Worm (Caenorhabditis elegans) whole organism, L1 larva: ENCODE data around the gene cutl-29.

ENCODE experiments used
- alr-1 ChIP-seq: fragments of 200-800 bp; sonication (Bioruptor generic); optimal IDR thresholded peaks from 2 replicates; lab custom pipeline; 2018; ENCODE audit warnings: borderline replicate concordance, mild to moderate bottlenecking, missing genetic modification characterization, missing compliant biosample characterization
- ceh-82 ChIP-seq, 3 experiments: fragments of 150-350 bp in 1 of 3; sonication (generic microtip) in 2 of 3; optimal IDR thresholded peaks; 2 replicates each; lab custom pipeline; 2014 to 2017; ENCODE audit warnings: missing biosample characterization in 3 of 3, missing genetic modification characterization in 3 of 3
- isw-1 ChIP-seq: fragments of 200-800 bp; sonication (Bioruptor generic); IDR thresholded peaks from 2 replicates; pipeline ENCODE4 v1.3.6; 2022; ENCODE audit warnings: missing genetic modification characterization, missing compliant biosample characterization
- lin-13 ChIP-seq: fragments of 150-350 bp; optimal IDR thresholded peaks from 2 replicates; lab custom pipeline; 2014; ENCODE audit warnings: missing biosample characterization, missing genetic modification reagents, missing genetic modification characterization
- snpc-4 ChIP-seq: fragments of 150-350 bp; optimal IDR thresholded peaks from 2 replicates; lab custom pipeline; 2014; ENCODE audit warnings: missing biosample characterization, missing genetic modification characterization
- sox-4 ChIP-seq: sonication (generic microtip); optimal IDR thresholded peaks from 2 replicates; lab custom pipeline; 2016; ENCODE audit warnings: missing genetic modification characterization, missing compliant biosample characterization
- unc-62 ChIP-seq: fragments of 150-350 bp; optimal IDR thresholded peaks from 2 replicates; lab custom pipeline; 2014; ENCODE audit warnings: missing biosample characterization, missing genetic modification reagents, missing genetic modification characterization
- zag-1 ChIP-seq: fragments of 150-350 bp; optimal IDR thresholded peaks from 2 replicates; lab custom pipeline; 2014; ENCODE audit warnings: missing biosample characterization, missing genetic modification characterization
- ztf-11 ChIP-seq, 2 experiments: sonication (generic microtip); optimal IDR thresholded peaks; 2 replicates each; lab custom pipeline; 2016 to 2017; ENCODE audit warnings: missing genetic modification characterization in 2 of 2, missing biosample characterization in 1 of 2, missing compliant biosample characterization in 1 of 2

- TF ChIP-seq ceh-82 (tag; optimal IDR thresholded peaks at IDR 0.05; lab: Kevin White, UChicago) (no peak), lin-13 (GFP tag; lab: Kevin White, UChicago) (no peak), zag-1 (tag; lab: Kevin White, UChicago) (no peak), ztf-11 (tag; optimal IDR thresholded peaks at IDR 0.05; lab: Kevin White, UChicago) (no peak), unc-62 (no peak), snpc-4 (tag; lab: Kevin White, UChicago) (no peak), sox-4 (no peak), isw-1 (GFP tag; lab: Robert Waterston, UW) (no peak), alr-1 (tag; lab: Kevin White, UChicago) (no peak)
Measured at ce11 chrX:8308491-8308890, 37.7 kb upstream of the cutl-29 start.
